Worm (Caenorhabditis elegans): ENCODE data around the gene C31H1.2.

The C31H1.2 gene

ce11 chrIV:5790993-5791392 lies at the start of gene C31H1.2:
C31H1.2 (plus strand) TSS chrIV:5791293.
- TF ChIP-seq unc-55 (GFP tag; optimal IDR thresholded peaks at IDR 0.05) (no peak), gmeb-2 (tag; optimal IDR thresholded peaks at IDR 0.05) (no peak), pag-3 (tag; optimal IDR thresholded peaks at IDR 0.05; ENCODE audit: borderline replicate concordance) (no peak), ceh-24 (tag; optimal IDR thresholded peaks at IDR 0.05) (no peak), ref-2 (tag; optimal IDR thresholded peaks at IDR 0.05) (no peak), ets-4 (tag; optimal IDR thresholded peaks at IDR 0.05) (no peak), nhr-232 (tag; optimal IDR thresholded peaks at IDR 0.05) (no peak), sox-4 (tag; optimal IDR thresholded peaks at IDR 0.05) (no peak), ceh-22 (tag; optimal IDR thresholded peaks at IDR 0.05) (no peak), hlh-30 (tag; optimal IDR thresholded peaks at IDR 0.05; ENCODE audit: insufficient read depth) (no peak), zip-5 (tag; optimal IDR thresholded peaks at IDR 0.05) (no peak), syd-9 (tag; optimal IDR thresholded peaks at IDR 0.05) (no peak), hlh-13 (GFP tag; optimal IDR thresholded peaks at IDR 0.05) (no peak), nhr-11 (tag; optimal IDR thresholded peaks at IDR 0.05) (no peak), tbx-2 (tag; optimal IDR thresholded peaks at IDR 0.05) (no peak), ceh-2 (tag; optimal IDR thresholded peaks at IDR 0.05) (no peak), mec-3 (tag; optimal IDR thresholded peaks at IDR 0.05; ENCODE audit: borderline replicate concordance) (no peak), dve-1 (tag; optimal IDR thresholded peaks at IDR 0.05) (no peak), che-1 (tag; optimal IDR thresholded peaks at IDR 0.05) (no peak), K09A11.1 (tag; optimal IDR thresholded peaks at IDR 0.05; ENCODE audit: insufficient read depth) (no peak)

- TF ChIP-seq ceh-24 (tag; optimal IDR thresholded peaks at IDR 0.05) (no peak), F13H6.1 (tag; optimal IDR thresholded peaks at IDR 0.05) (no peak), elt-2 (tag; optimal IDR thresholded peaks at IDR 0.05) (peak; percentile 14), unc-55 (GFP tag; optimal IDR thresholded peaks at IDR 0.05) (no peak)
These were observed 47.0 kb upstream of the C31H1.2 start, which contains the start of gene C45E5.1 for ce11 chrIV:5744114-5744513. C45E5.1 (plus strand) TSS chrIV:5744403.

- TF ChIP-seq syd-9 (tag; optimal IDR thresholded peaks at IDR 0.05) (no peak), ama-1 (optimal IDR thresholded peaks at IDR 0.05) (no peak), dve-1 (tag; optimal IDR thresholded peaks at IDR 0.05) (no peak), T23F11.4 (GFP tag; optimal IDR thresholded peaks at IDR 0.05) (no peak), ceh-14 (tag; optimal IDR thresholded peaks at IDR 0.05) (no peak), che-1 (tag; optimal IDR thresholded peaks at IDR 0.05) (no peak), fax-1 (tag; optimal IDR thresholded peaks at IDR 0.05) (no peak), K02D7.2 (tag; optimal IDR thresholded peaks at IDR 0.05) (no peak), sox-2 (GFP tag; IDR thresholded peaks at IDR 0.05) (no peak), hlh-8 (tag; optimal IDR thresholded peaks at IDR 0.05) (no peak), tbx-7 (tag; optimal IDR thresholded peaks at IDR 0.05) (no peak), K09A11.1 (tag; optimal IDR thresholded peaks at IDR 0.05; ENCODE audit: insufficient read depth) (no peak), pros-1 (tag; optimal IDR thresholded peaks at IDR 0.05) (no peak), hlh-30 (tag; optimal IDR thresholded peaks at IDR 0.05; ENCODE audit: insufficient read depth) (no peak), Y22D7AL.16 (tag; optimal IDR thresholded peaks at IDR 0.05) (no peak), hlh-13 (GFP tag; optimal IDR thresholded peaks at IDR 0.05) (no peak), fkh-10 (GFP tag; optimal IDR thresholded peaks at IDR 0.05) (no peak), pax-1 (tag; optimal IDR thresholded peaks at IDR 0.05) (no peak), F13H6.1 (tag; optimal IDR thresholded peaks at IDR 0.05) (no peak)
These were observed 41.2 kb upstream of the C31H1.2 start for ce11 chrIV:5749874-5750273.

- TF ChIP-seq ceh-18 (tag; optimal IDR thresholded peaks at IDR 0.05) (no peak), nfya-1 (tag; optimal IDR thresholded peaks at IDR 0.05) (peak; percentile 91)
These were observed 39.1 kb upstream of the C31H1.2 start for ce11 chrIV:5751997-5752396.

- TF ChIP-seq T23F11.4 (GFP tag; optimal IDR thresholded peaks at IDR 0.05) (no peak), ceh-19 (GFP tag; optimal IDR thresholded peaks at IDR 0.05) (peak; percentile 46)
These were observed 38.4 kb upstream of the C31H1.2 start for ce11 chrIV:5752704-5753103.

Data from whole organism, late embryonic.